Worm (Caenorhabditis elegans): ENCODE results near the gene rpi-1.

DNA sequence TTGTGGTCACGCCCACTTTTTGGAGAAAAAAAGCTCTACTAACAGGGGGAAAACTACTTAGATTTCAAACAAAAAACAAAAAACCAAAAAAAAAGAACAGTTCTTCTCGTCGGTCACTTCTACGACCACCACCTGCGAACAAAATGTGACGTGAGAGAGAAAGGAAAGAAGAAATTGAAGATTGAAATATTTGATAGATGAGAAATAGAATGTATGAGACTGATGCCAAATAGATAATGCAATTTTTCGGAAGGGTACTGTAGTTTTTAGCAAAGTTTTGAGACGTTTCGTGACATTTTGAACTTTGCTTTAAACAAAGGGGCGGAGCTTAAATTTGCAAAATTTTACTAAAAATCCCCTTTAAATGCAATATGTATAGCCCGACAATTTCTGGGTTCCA lies 7.2 kb downstream of the rpi-1 start:
- TF ChIP-seq cog-1 (tag; optimal IDR thresholded peaks at IDR 0.05) = no peak
- TF ChIP-seq flt-1 (GFP tag; IDR thresholded peaks at IDR 0.05) = no peak
- no peak for TF ChIP-seq ref-1 (GFP tag; conservative IDR thresholded peaks at IDR 0.05)
- no peak for TF ChIP-seq ztf-29 (GFP tag; IDR thresholded peaks at IDR 0.05)
- no peak for TF ChIP-seq tab-1 (GFP tag; IDR thresholded peaks at IDR 0.05)
- TF ChIP-seq klf-2 (GFP tag; conservative IDR thresholded peaks at IDR 0.05) = no peak
- TF ChIP-seq ztf-23 (GFP tag; IDR thresholded peaks at IDR 0.05) = no peak
- TF ChIP-seq T22C8.4 (GFP tag; IDR thresholded peaks at IDR 0.05) = no peak
- no peak for TF ChIP-seq med-1 (GFP tag; optimal IDR thresholded peaks at IDR 0.05; ENCODE audit: insufficient read depth)

Measured in whole organism, midembryonic.